Fruit fly (Drosophila melanogaster) whole organism, embryonic: ENCODE data around the gene RhoGAP93B.

Source experiments
- Antp ChIP-seq: fragments of 200-800 bp; sonication (Bioruptor generic); optimal IDR thresholded peaks from 3 replicates; lab custom pipeline; 2016; ENCODE audit warnings: missing biosample characterization, missing genetic modification characterization
- BEAF-32 ChIP-seq: fragments of 200-800 bp; sonication (Bioruptor generic); optimal IDR thresholded peaks from 3 replicates; lab custom pipeline; 2017; ENCODE audit warnings: missing biosample characterization, missing genetic modification characterization, mild to moderate bottlenecking, moderate library complexity, missing genetic modification reagents
- Bdp1 ChIP-seq: fragments of 200-800 bp; sonication (Bioruptor generic); optimal IDR thresholded peaks from 3 replicates; lab custom pipeline; 2016; ENCODE audit warnings: missing biosample characterization, missing genetic modification characterization
- Bteb2 ChIP-seq: fragments of 200-800 bp; sonication (Bioruptor generic); optimal IDR thresholded peaks from 2 replicates; lab custom pipeline; 2016; ENCODE audit warnings: missing biosample characterization, missing genetic modification characterization
- CG10366 ChIP-seq: fragments of 200-800 bp; sonication (Bioruptor generic); IDR thresholded peaks from 2 replicates; pipeline ENCODE4 v1.3.6; 2022; ENCODE audit warnings: missing biosample characterization, missing genetic modification characterization
- CG11723 ChIP-seq: fragments of 200-800 bp; sonication (Bioruptor generic); optimal IDR thresholded peaks from 2 replicates; lab custom pipeline; 2017; ENCODE audit warnings: missing biosample characterization, mild to moderate bottlenecking, missing genetic modification characterization
- CG12155 ChIP-seq: fragments of 200-800 bp; sonication (Bioruptor generic); optimal IDR thresholded peaks from 3 replicates; lab custom pipeline; 2016; ENCODE audit warnings: missing biosample characterization, missing genetic modification characterization
- CG12659 ChIP-seq: fragments of 200-800 bp; sonication (Bioruptor generic); optimal IDR thresholded peaks from 3 replicates; lab custom pipeline; 2017; ENCODE audit warnings: mild to moderate bottlenecking, missing biosample characterization, missing genetic modification reagents, missing genetic modification characterization
- CG13624 ChIP-seq: fragments of 200-800 bp; sonication (Bioruptor generic); optimal IDR thresholded peaks from 2 replicates; lab custom pipeline; 2016; ENCODE audit warnings: missing biosample characterization, missing genetic modification characterization
- CG16813 ChIP-seq: fragments of 200-800 bp; sonication (Bioruptor generic); IDR thresholded peaks from 3 replicates; pipeline ENCODE4 v1.3.6; 2022; ENCODE audit warnings: missing biosample characterization, missing genetic modification characterization; ENCODE audit not compliant: partially characterized antibody
- CG17385 ChIP-seq: fragments of 200-800 bp; sonication (Bioruptor generic); optimal IDR thresholded peaks from 3 replicates; lab custom pipeline; 2018; ENCODE audit warnings: missing biosample characterization, mild to moderate bottlenecking, missing genetic modification characterization
- CG2875 ChIP-seq: fragments of 200-800 bp; sonication (Bioruptor generic); optimal IDR thresholded peaks from 2 replicates; lab custom pipeline; 2017; ENCODE audit warnings: missing biosample characterization, mild to moderate bottlenecking, missing genetic modification characterization, missing genetic modification reagents
- CG3847 ChIP-seq: fragments of 200-800 bp; sonication (Bioruptor generic); IDR thresholded peaks from 2 replicates; pipeline ENCODE4 v1.3.6; 2022; ENCODE audit warnings: missing biosample characterization, missing genetic modification characterization
- CG4424 ChIP-seq: fragments of 200-800 bp; sonication (Bioruptor generic); optimal IDR thresholded peaks from 3 replicates; lab custom pipeline; 2016; ENCODE audit warnings: missing biosample characterization, missing genetic modification characterization
- CG7786 ChIP-seq: fragments of 200-800 bp; sonication (Bioruptor generic); optimal IDR thresholded peaks from 2 replicates; lab custom pipeline; 2016; ENCODE audit warnings: missing biosample characterization, missing genetic modification characterization
- CG7839 ChIP-seq: fragments of 200-800 bp; sonication (Bioruptor generic); optimal IDR thresholded peaks from 3 replicates; lab custom pipeline; 2018; ENCODE audit warnings: missing biosample characterization, mild to moderate bottlenecking, missing genetic modification characterization, moderate library complexity
- CG8290 ChIP-seq, 3 experiments: fragments of 200-800 bp; sonication (Bioruptor generic); optimal IDR thresholded peaks; 2 replicates each; lab custom pipeline; 2016 to 2019; ENCODE audit warnings: missing biosample characterization in 3 of 3, missing genetic modification characterization in 3 of 3, mild to moderate bottlenecking in 2 of 3, moderate library complexity in 1 of 3
- CG8359 ChIP-seq: fragments of 200-800 bp; sonication (Bioruptor generic); optimal IDR thresholded peaks from 2 replicates; lab custom pipeline; 2017; ENCODE audit warnings: missing biosample characterization, mild to moderate bottlenecking, missing genetic modification characterization, borderline replicate concordance
- Chrac-16 ChIP-seq: fragments of 200-800 bp; sonication (Bioruptor generic); optimal IDR thresholded peaks from 3 replicates; lab custom pipeline; 2016; ENCODE audit warnings: missing biosample characterization, missing genetic modification characterization
- CoRest ChIP-seq: fragments of 200-800 bp; sonication (Bioruptor generic); optimal IDR thresholded peaks from 3 replicates; lab custom pipeline; 2018; ENCODE audit warnings: missing biosample characterization, mild to moderate bottlenecking, missing genetic modification characterization, moderate library complexity
- Deaf1 ChIP-seq: fragments of 200-800 bp; optimal IDR thresholded peaks from 3 replicates; lab custom pipeline; 2019; ENCODE audit warnings: missing biosample characterization, mild to moderate bottlenecking, missing genetic modification characterization, moderate library complexity
- Dek ChIP-seq: fragments of 200-800 bp; sonication (Bioruptor generic); optimal IDR thresholded peaks from 3 replicates; lab custom pipeline; 2019; ENCODE audit warnings: missing biosample characterization, mild to moderate bottlenecking, missing genetic modification characterization, moderate library complexity
- Dref ChIP-seq: fragments of 200-800 bp; sonication (Bioruptor generic); IDR thresholded peaks from 2 replicates; pipeline ENCODE4 v1.3.6; 2022; ENCODE audit warnings: missing biosample characterization, missing genetic modification characterization
- Drgx ChIP-seq: fragments of 200-800 bp; sonication (Bioruptor generic); IDR thresholded peaks from 2 replicates; pipeline ENCODE4 v1.3.6; 2022; ENCODE audit warnings: missing biosample characterization, missing genetic modification characterization
- Ets65A ChIP-seq: fragments of 200-800 bp; sonication (Bioruptor generic); peaks from one replicate; lab custom pipeline; 2016; ENCODE audit warnings: missing biosample characterization, missing genetic modification characterization
- HHEX ChIP-seq: fragments of 200-800 bp; sonication (Bioruptor generic); optimal IDR thresholded peaks from 3 replicates; lab custom pipeline; 2017; ENCODE audit warnings: missing biosample characterization, mild to moderate bottlenecking, missing genetic modification characterization, missing genetic modification reagents
- Hr39 ChIP-seq: fragments of >200 bp; optimal IDR thresholded peaks from 2 replicates; lab custom pipeline; 2017
- Pdp1 ChIP-seq, 2 experiments: fragments of 200-800 bp; sonication (Bioruptor generic); optimal IDR thresholded peaks; 3 replicates each; lab custom pipeline; 2016; ENCODE audit warnings: missing biosample characterization in 2 of 2, missing genetic modification characterization in 2 of 2, mild to moderate bottlenecking in 1 of 2, moderate library complexity in 1 of 2
- Spps ChIP-seq: fragments of 200-800 bp; sonication (Bioruptor generic); optimal IDR thresholded peaks from 2 replicates; lab custom pipeline; 2018; ENCODE audit warnings: missing biosample characterization, mild to moderate bottlenecking, missing genetic modification characterization
- Tbp ChIP-seq: fragments of >200 bp; optimal IDR thresholded peaks from 2 replicates; lab custom pipeline; 2018; ENCODE audit warnings: missing biosample characterization, missing genetic modification characterization
- Usf ChIP-seq: fragments of 200-800 bp; sonication (Bioruptor generic); optimal IDR thresholded peaks from 2 replicates; lab custom pipeline; 2017; ENCODE audit warnings: missing genotype, missing biosample characterization, missing genetic modification characterization
- amos ChIP-seq: fragments of 200-800 bp; sonication (Bioruptor generic); IDR thresholded peaks from 2 replicates; pipeline ENCODE4 v1.3.6; 2022; ENCODE audit warnings: missing biosample characterization, missing genetic modification characterization; ENCODE audit not compliant: partially characterized antibody
- ase ChIP-seq: fragments of 200-800 bp; sonication (Bioruptor generic); IDR thresholded peaks from 3 replicates; pipeline ENCODE4 v1.3.6; 2022; ENCODE audit warnings: missing biosample characterization, missing genetic modification characterization
- cas ChIP-seq: fragments of 200-800 bp; sonication (Bioruptor generic); IDR thresholded peaks from 2 replicates; pipeline ENCODE4 v1.3.6; 2022; ENCODE audit warnings: missing biosample characterization, missing genetic modification characterization
- dysf ChIP-seq: fragments of 200-800 bp; sonication (Bioruptor generic); IDR thresholded peaks from 3 replicates; pipeline ENCODE4 v1.3.6; 2022; ENCODE audit warnings: missing biosample characterization, missing genetic modification characterization
- emc ChIP-seq: fragments of 200-800 bp; sonication (Bioruptor generic); optimal IDR thresholded peaks from 2 replicates; lab custom pipeline; 2016; ENCODE audit warnings: missing biosample characterization, missing genetic modification characterization
- gce ChIP-seq: fragments of 200-800 bp; sonication (Bioruptor generic); IDR thresholded peaks from 3 replicates; pipeline ENCODE4 v1.3.6; 2022; ENCODE audit warnings: missing biosample characterization, missing genetic modification characterization
- hb ChIP-seq: fragments of 200-800 bp; sonication (Bioruptor generic); IDR thresholded peaks from 3 replicates; pipeline ENCODE4 v1.3.6; 2022; ENCODE audit warnings: missing biosample characterization, missing genetic modification characterization; ENCODE audit not compliant: partially characterized antibody
- kah ChIP-seq: fragments of 200-800 bp; sonication (Bioruptor generic); optimal IDR thresholded peaks from 2 replicates; lab custom pipeline; 2018; ENCODE audit warnings: missing biosample characterization, mild to moderate bottlenecking, missing genetic modification characterization
- lbe ChIP-seq: fragments of 200-800 bp; sonication (Bioruptor generic); optimal IDR thresholded peaks from 2 replicates; lab custom pipeline; 2016; ENCODE audit warnings: missing biosample characterization, mild to moderate bottlenecking, missing genetic modification characterization
- nom ChIP-seq: fragments of 200-800 bp; sonication (Bioruptor generic); optimal IDR thresholded peaks from 2 replicates; lab custom pipeline; 2017; ENCODE audit warnings: missing biosample characterization, missing genetic modification characterization, mild to moderate bottlenecking, moderate library complexity, missing genetic modification reagents
- otp ChIP-seq: fragments of 200-800 bp; sonication (Bioruptor generic); IDR thresholded peaks from 3 replicates; pipeline ENCODE4, ENCODE4 v1.3.6; 2022; ENCODE audit warnings: missing biosample characterization, missing genetic modification characterization
- pb ChIP-seq: fragments of 200-800 bp; sonication (Bioruptor generic); optimal IDR thresholded peaks from 3 replicates; lab custom pipeline; 2016; ENCODE audit warnings: missing biosample characterization, missing genetic modification characterization
- peb ChIP-seq: fragments of 200-800 bp; sonication (Bioruptor generic); IDR thresholded peaks from 2 replicates; pipeline ENCODE4 v1.3.6; 2022; ENCODE audit warnings: missing biosample characterization, missing genetic modification characterization
- run ChIP-seq: fragments of 200-800 bp; sonication (Bioruptor generic); optimal IDR thresholded peaks from 3 replicates; lab custom pipeline; 2018; ENCODE audit warnings: missing biosample characterization, mild to moderate bottlenecking, missing genetic modification characterization
- sens-2 ChIP-seq: fragments of 200-800 bp; sonication (Bioruptor generic); IDR thresholded peaks from 2 replicates; pipeline ENCODE4 v1.3.6; 2022; ENCODE audit warnings: missing biosample characterization, missing genetic modification characterization
- stwl ChIP-seq: fragments of 200-800 bp; sonication (Bioruptor generic); optimal IDR thresholded peaks from 3 replicates; lab custom pipeline; 2018; ENCODE audit warnings: missing biosample characterization, mild to moderate bottlenecking, missing genetic modification characterization, moderate library complexity
- zen2 ChIP-seq: fragments of 200-800 bp; sonication (Bioruptor generic); IDR thresholded peaks from 3 replicates; pipeline ENCODE4 v1.3.6; 2022; ENCODE audit warnings: missing biosample characterization, missing genetic modification characterization; ENCODE audit not compliant: partially characterized antibody
- zfh1 ChIP-seq: fragments of 200-800 bp; sonication (Bioruptor generic); IDR thresholded peaks from 3 replicates; pipeline ENCODE4 v1.3.6; 2022; ENCODE audit warnings: missing biosample characterization, missing genetic modification characterization

Gene RhoGAP93B

DNA sequence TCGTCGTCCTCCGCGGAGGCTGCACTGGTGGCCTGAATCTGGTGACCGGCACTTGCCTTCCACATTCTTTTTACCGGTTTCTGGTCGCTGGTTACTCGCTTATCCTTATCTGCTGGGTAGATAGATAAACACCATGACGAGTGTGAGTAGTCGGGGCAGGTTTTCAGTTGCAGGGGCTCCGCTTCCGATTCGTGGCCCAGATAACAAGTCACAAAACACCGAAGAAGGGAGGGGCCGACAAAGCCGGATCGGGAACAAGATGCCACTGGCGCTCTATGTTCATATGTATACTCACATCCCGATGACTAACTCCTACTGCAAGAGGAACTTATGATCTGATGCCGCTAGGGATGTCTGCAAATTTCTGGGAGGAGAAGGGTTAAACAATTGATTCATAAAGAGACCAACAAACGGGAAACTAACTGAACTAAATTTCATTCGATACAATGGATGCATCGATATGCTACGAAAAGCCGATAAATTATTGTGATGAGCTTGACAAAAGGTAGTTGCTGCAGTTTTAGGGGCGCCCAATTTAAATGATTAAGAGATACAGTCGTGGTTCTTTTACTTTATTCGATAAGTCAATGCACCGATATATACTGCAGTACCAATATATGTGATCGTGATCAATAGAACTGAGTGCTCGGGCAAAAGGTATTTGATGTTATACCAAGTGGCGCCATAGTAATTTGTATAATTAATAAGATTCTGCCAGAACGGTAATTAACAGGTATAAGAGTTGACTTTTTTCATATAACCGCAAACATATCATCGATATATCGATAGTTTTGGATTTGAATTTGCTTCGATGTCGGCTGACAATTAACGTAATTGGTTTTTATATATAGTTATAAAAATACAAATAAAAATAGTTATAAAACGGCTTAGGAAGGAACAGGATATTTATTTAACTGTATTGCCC lies 33.4 kb downstream of the RhoGAP93B start, which contains the start of gene Cortactin (continued):
- TF ChIP-seq Ets65A (GFP tag; lab: Kevin White, UChicago) (peak; percentile 43), BEAF-32 (GFP tag; lab: Kevin White, UChicago) (peak; percentile 90), emc (no peak), Deaf1 (tag; lab: Kevin White, UChicago) (peak; percentile 75), HHEX (GFP tag; lab: Kevin White, UChicago) (no peak), Bteb2 (no peak), CG11723 (GFP tag; lab: Kevin White, UChicago) (no peak), CG13624 (peak; percentile 22), Spps (no peak), stwl (tag; lab: Kevin White, UChicago) (peak; percentile 88), Drgx (GFP tag; lab: Robert Waterston, UW) (no peak), run (tag; lab: Kevin White, UChicago) (no peak), Dref (GFP tag; lab: Robert Waterston, UW) (peak; percentile 100), gce (GFP tag; lab: Robert Waterston, UW) (no peak; the same call in 2 of the 3 replicates), pb (GFP tag; lab: Kevin White, UChicago) (no peak), nom (GFP tag; lab: Kevin White, UChicago) (peak; percentile 18), CG7786 (GFP tag; lab: Kevin White, UChicago) (no peak), amos (GFP tag; lab: Robert Waterston, UW) (peak; percentile 95), Hr39 (no peak), CG12155 (peak; percentile 57), lbe (GFP tag; lab: Kevin White, UChicago) (no peak), Tbp (GFP tag; lab: Kevin White, UChicago) (no peak), CG16813 (GFP tag; lab: Robert Waterston, UW) (peak; percentile 92), dysf (GFP tag; lab: Robert Waterston, UW) (no peak), CG3847 (GFP tag; lab: Robert Waterston, UW) (peak; percentile 25; the same call in 1 of the 2 replicates), sens-2 (no peak), Usf (GFP tag; lab: Kevin White, UChicago) (no peak), ase (GFP tag; lab: Robert Waterston, UW) (no peak), cas (GFP tag; lab: Robert Waterston, UW) (no peak), Dek (tag; lab: Kevin White, UChicago) (peak; percentile 1), CG4424 (GFP tag; lab: Kevin White, UChicago) (no peak), otp (GFP tag; lab: Robert Waterston, UW) (0 out of 3 replicates have a peak, but pooled peaks have one; percentile 41), peb (GFP tag; lab: Robert Waterston, UW) (no peak), CG12659 (GFP tag; lab: Kevin White, UChicago) (peak; percentile 62), CoRest (tag; lab: Kevin White, UChicago) (peak; percentile 19), Antp (GFP tag; lab: Kevin White, UChicago) (no peak), hb (peak; percentile 89), CG17385 (GFP tag; lab: Kevin White, UChicago) (no peak), zen2 (GFP tag; lab: Robert Waterston, UW) (peak; percentile 93), Pdp1 (GFP tag; optimal IDR thresholded peaks at IDR 0.05; lab: Kevin White, UChicago) (peak in 1 of 2 experiments; percentile 85), CG8359 (GFP tag; lab: Kevin White, UChicago) (no peak), zfh1 (GFP tag; lab: Robert Waterston, UW) (no peak), Bdp1 (no peak), CG10366 (GFP tag; lab: Robert Waterston, UW) (no peak), CG8290 (GFP tag; optimal IDR thresholded peaks at IDR 0.05; lab: Kevin White, UChicago) (no peak), CG8290 (tag; optimal IDR thresholded peaks at IDR 0.05; lab: Kevin White, UChicago) (peak; percentile 68 to 86), CG7839 (tag; lab: Kevin White, UChicago) (no peak), CG2875 (GFP tag; lab: Kevin White, UChicago) (no peak), Chrac-16 (GFP tag; lab: Kevin White, UChicago) (no peak), kah (GFP tag; lab: Kevin White, UChicago) (no peak)
